Worm (Caenorhabditis elegans): Measurements from ENCODE around the gene cash-1.

The cash-1 gene

DNA sequence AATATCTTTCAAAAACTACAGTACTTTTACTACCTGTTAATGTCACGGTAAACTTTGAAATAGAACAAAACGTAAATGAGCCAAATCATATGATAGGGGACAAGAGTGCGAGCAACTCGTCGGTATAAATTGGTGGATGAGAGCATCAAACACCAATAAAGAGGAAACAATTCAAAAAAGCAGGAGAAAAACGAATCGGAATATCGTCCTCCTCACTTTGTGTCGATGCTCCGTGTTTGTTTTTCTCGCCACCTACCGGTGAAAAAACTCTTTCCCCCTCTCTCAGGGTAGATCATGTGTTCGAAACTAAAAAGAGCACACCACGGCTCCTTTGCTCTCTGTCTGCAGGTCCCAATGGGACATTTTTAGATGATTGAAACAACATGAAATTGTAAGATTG is 34.0 kb upstream of the cash-1 start:
- TF ChIP-seq tbx-37 (GFP tag; conservative IDR thresholded peaks at IDR 0.05) (no peak), B0310.2 (tag; optimal IDR thresholded peaks at IDR 0.05) (no peak), ceh-36 (tag; optimal IDR thresholded peaks at IDR 0.05) (no peak), hmbx-1 (tag; optimal IDR thresholded peaks at IDR 0.05) (no peak), flt-1 (GFP tag; IDR thresholded peaks at IDR 0.05) (no peak), pes-1 (GFP tag; IDR thresholded peaks at IDR 0.05) (no peak), sea-1 (GFP tag; conservative IDR thresholded peaks at IDR 0.05) (no peak), tbx-11 (GFP tag; IDR thresholded peaks at IDR 0.05) (no peak), scrt-1 (GFP tag; IDR thresholded peaks at IDR 0.05) (no peak), F13C5.2 (tag; optimal IDR thresholded peaks at IDR 0.05) (no peak), hmg-4 (GFP tag; optimal IDR thresholded peaks at IDR 0.05) (no peak)

DNA sequence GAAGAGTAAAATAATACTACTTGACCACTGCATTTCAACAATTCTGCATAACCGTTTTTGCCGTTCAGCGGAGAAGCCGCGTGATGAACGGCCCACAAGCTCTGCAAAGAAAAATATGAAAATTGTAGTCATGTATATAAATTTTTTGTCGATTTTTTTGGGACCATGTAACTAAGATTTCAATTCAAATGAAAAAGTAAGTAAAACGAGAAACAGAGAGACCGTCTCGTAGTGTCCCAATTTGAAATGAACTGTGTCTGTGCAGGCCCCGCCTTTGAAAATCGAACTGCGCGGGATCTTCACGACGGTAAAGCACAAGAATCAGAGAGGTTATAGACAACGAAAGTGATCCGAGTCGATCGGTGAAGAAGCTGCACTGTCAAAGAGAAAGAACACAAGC is 30.0 kb upstream of the cash-1 start, which contains the start of gene crm-1:
Gene crm-1 (minus strand): TSS at position 101 of the 400 bp plus-strand sequence.
- TF ChIP-seq F13C5.2 (tag; optimal IDR thresholded peaks at IDR 0.05) (no peak), tbx-37 (GFP tag; conservative IDR thresholded peaks at IDR 0.05) (no peak), B0310.2 (tag; optimal IDR thresholded peaks at IDR 0.05) (no peak), ceh-13 (GFP tag; optimal IDR thresholded peaks at IDR 0.05) (no peak), pes-1 (GFP tag; IDR thresholded peaks at IDR 0.05) (no peak)

DNA sequence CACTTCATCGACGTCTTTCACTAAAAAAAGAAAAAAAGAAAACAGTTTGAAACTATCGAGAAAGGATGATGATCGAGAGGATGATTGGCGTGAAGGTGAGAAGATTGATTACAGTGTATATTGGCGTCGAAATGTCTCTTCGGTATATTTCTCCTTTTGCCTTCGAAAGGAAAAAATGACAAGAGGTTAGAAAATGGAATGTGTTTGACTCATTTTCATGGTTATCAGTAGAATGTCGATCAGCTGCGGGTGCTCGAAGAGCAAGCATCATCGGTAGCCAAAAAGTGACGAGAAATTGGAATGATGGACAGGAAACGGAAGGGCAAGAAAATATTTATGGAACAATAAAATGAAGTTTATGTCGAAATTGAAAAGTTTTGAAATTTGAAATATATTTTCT is 28.2 kb upstream of the cash-1 start:
- TF ChIP-seq pes-1 (GFP tag; IDR thresholded peaks at IDR 0.05) = no peak
- TF ChIP-seq ceh-36 (tag; optimal IDR thresholded peaks at IDR 0.05) = no peak
- TF ChIP-seq tra-4 (tag; optimal IDR thresholded peaks at IDR 0.05) = no peak
- no peak for TF ChIP-seq hmg-4 (GFP tag; optimal IDR thresholded peaks at IDR 0.05)
- TF ChIP-seq hnd-1 (tag; optimal IDR thresholded peaks at IDR 0.05) = no peak
- no peak for TF ChIP-seq flt-1 (GFP tag; IDR thresholded peaks at IDR 0.05)
- no peak for TF ChIP-seq ama-1 (optimal IDR thresholded peaks at IDR 0.05)
- no peak for TF ChIP-seq ceh-13 (GFP tag; optimal IDR thresholded peaks at IDR 0.05)
- TF ChIP-seq tbx-37 (GFP tag; conservative IDR thresholded peaks at IDR 0.05) = no peak
- no peak for TF ChIP-seq sea-1 (GFP tag; conservative IDR thresholded peaks at IDR 0.05)
- TF ChIP-seq tbx-11 (GFP tag; IDR thresholded peaks at IDR 0.05) = no peak
- no peak for TF ChIP-seq scrt-1 (GFP tag; IDR thresholded peaks at IDR 0.05)
- TF ChIP-seq ets-7 (tag; optimal IDR thresholded peaks at IDR 0.05) = no peak
- no peak for TF ChIP-seq aly-1 (tag; optimal IDR thresholded peaks at IDR 0.05)
- no peak for TF ChIP-seq hmbx-1 (tag; optimal IDR thresholded peaks at IDR 0.05)
- TF ChIP-seq F13C5.2 (tag; optimal IDR thresholded peaks at IDR 0.05) = no peak
- no peak for TF ChIP-seq B0310.2 (tag; optimal IDR thresholded peaks at IDR 0.05)

DNA sequence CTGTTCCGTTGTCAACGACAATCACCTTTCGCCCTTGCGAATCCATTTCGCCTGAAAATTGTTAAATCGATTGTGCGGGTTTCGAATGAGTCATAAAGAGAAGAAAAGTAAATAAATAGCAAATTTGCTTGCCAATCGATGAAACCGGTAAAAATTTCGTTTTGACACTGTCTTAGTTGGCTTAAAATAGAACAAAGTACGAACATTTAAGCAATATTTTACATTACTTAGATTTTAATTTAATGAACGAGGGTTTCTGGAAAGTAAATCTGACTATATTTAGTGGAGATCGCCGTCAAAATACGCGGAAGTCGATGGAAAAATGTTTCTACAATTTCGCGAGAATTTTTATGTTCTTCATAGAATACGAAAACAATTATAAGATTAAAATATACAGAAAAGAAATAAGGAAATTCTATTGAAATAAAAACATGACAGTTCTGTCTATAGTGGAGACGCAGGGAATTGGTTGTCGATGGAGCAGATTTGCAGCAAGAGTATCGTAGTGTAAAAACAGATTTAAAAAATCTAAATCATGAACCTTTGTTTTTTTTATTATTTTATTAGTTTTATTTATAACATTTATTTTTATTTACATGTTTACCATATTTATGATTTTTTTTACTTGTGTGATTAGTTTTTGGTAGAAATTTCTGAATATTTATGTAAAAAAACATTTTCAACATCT is 23.6 kb upstream of the cash-1 start, which contains the start of gene arx-2:
Gene arx-2 (minus strand): TSS at position 51 of the 688 bp plus-strand sequence.
- TF ChIP-seq ets-7 (tag; optimal IDR thresholded peaks at IDR 0.05) = no peak
- no peak for TF ChIP-seq hmg-4 (GFP tag; optimal IDR thresholded peaks at IDR 0.05)
- no peak for TF ChIP-seq flt-1 (GFP tag; IDR thresholded peaks at IDR 0.05)
- TF ChIP-seq ama-1 (optimal IDR thresholded peaks at IDR 0.05) = no peak
- no peak for TF ChIP-seq ceh-13 (GFP tag; optimal IDR thresholded peaks at IDR 0.05)
- no peak for TF ChIP-seq sea-1 (GFP tag; conservative IDR thresholded peaks at IDR 0.05)
- TF ChIP-seq hnd-1 (tag; optimal IDR thresholded peaks at IDR 0.05) = no peak
- TF ChIP-seq F13C5.2 (tag; optimal IDR thresholded peaks at IDR 0.05) = no peak
- no peak for TF ChIP-seq aly-1 (tag; optimal IDR thresholded peaks at IDR 0.05)
- no peak for TF ChIP-seq B0310.2 (tag; optimal IDR thresholded peaks at IDR 0.05)
- TF ChIP-seq ceh-36 (tag; optimal IDR thresholded peaks at IDR 0.05) = no peak
- no peak for TF ChIP-seq tbx-11 (GFP tag; IDR thresholded peaks at IDR 0.05)
- TF ChIP-seq scrt-1 (GFP tag; IDR thresholded peaks at IDR 0.05) = no peak
- no peak for TF ChIP-seq pes-1 (GFP tag; IDR thresholded peaks at IDR 0.05)
- no peak for TF ChIP-seq hmbx-1 (tag; optimal IDR thresholded peaks at IDR 0.05)
- no peak for TF ChIP-seq tra-4 (tag; optimal IDR thresholded peaks at IDR 0.05)
- no peak for TF ChIP-seq tbx-37 (GFP tag; conservative IDR thresholded peaks at IDR 0.05)

DNA sequence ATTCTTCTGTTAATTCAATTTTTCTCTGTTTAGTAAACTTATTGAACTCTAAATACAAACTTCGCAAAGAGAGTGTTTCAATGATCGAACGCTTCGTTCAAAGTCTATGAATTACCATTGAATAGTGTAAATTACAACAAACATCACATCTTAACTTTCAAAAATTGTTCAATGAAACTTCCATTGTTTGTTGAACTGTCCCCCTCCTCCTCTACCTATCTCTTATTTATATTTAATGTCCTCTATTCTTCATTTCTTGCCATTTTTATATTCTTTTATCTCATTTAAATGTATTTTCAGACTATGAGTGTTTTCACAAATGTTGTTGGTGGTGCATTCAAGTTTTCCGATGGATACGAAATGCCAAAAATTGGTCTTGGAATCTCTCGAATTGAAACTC is 22.9 kb upstream of the cash-1 start, which contains the start of gene K07C5.2:
Gene K07C5.2 (plus strand): TSS at position 301 of the 400 bp plus-strand sequence.
- TF ChIP-seq ama-1 (optimal IDR thresholded peaks at IDR 0.05) = no peak

DNA sequence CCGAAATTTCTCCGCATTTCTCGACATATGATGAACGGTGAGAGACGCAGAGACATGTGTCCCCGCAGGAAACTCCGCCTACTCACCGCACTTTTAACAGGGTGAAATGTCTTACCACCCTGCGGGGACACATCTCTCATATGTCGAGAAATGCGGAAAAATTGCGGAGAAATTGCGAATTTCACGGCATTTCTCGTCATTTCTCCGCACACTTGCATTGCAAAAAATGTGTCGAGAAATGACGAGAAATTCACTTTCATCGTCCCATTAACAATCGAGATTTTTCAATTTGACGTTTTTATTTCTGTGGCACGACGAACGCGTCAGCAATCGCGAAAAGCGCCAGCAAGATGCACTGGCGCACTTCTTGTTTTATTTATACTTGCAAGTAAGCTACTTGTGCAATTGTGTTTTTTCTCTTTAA is 20.1 kb upstream of the cash-1 start, which contains the start of gene K07C5.13:
Gene K07C5.13 (plus strand): TSS at position 151 of the 424 bp plus-strand sequence.
- TF ChIP-seq pes-1 (GFP tag; IDR thresholded peaks at IDR 0.05) = peak; percentile 61; the same call in 1 of the 2 replicates
- TF ChIP-seq scrt-1 (GFP tag; IDR thresholded peaks at IDR 0.05) = peak; percentile 51; the same call in 1 of the 2 replicates
- TF ChIP-seq tbx-11 (GFP tag; IDR thresholded peaks at IDR 0.05) = peak; percentile 61; the same call in 1 of the 2 replicates
- peak; percentile 75; the same call in 1 of the 2 replicates for TF ChIP-seq sea-1 (GFP tag; conservative IDR thresholded peaks at IDR 0.05)
- 0 out of 2 replicates have a peak, but pooled peaks have one; percentile 36 for TF ChIP-seq tbx-37 (GFP tag; conservative IDR thresholded peaks at IDR 0.05)
- peak; percentile 56 for TF ChIP-seq flt-1 (GFP tag; IDR thresholded peaks at IDR 0.05)

DNA sequence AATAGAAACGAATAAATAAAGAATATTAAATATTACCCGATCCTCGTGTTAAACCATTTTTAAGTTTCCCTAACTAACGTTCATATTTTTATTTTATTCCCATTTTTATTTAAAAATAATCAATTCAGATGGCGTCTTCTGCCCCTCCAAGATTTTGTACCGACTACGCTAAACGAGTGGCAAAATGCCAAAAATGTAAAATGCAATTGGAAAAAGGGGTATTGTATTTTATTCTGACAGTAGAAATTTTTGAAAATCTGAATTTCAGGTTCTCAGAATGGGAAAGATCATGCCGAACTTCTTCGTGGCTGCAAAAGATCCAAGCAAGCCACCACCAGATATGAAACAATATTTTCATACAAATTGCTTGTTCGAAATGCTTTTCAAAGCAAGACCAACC is 19.2 kb upstream of the cash-1 start, which contains the start of gene K07C5.3:
Gene K07C5.3 (plus strand): TSS at position 129 of the 400 bp plus-strand sequence.
- no peak for TF ChIP-seq tbx-37 (GFP tag; conservative IDR thresholded peaks at IDR 0.05)
- no peak for TF ChIP-seq F13C5.2 (tag; optimal IDR thresholded peaks at IDR 0.05)
- TF ChIP-seq ceh-36 (tag; optimal IDR thresholded peaks at IDR 0.05) = no peak
- TF ChIP-seq tra-4 (tag; optimal IDR thresholded peaks at IDR 0.05) = no peak
- no peak for TF ChIP-seq pes-1 (GFP tag; IDR thresholded peaks at IDR 0.05)
- no peak for TF ChIP-seq ama-1 (optimal IDR thresholded peaks at IDR 0.05)
- no peak for TF ChIP-seq B0310.2 (tag; optimal IDR thresholded peaks at IDR 0.05)
- TF ChIP-seq hnd-1 (tag; optimal IDR thresholded peaks at IDR 0.05) = no peak
- no peak for TF ChIP-seq ceh-13 (GFP tag; optimal IDR thresholded peaks at IDR 0.05)
- TF ChIP-seq aly-1 (tag; optimal IDR thresholded peaks at IDR 0.05) = no peak
- no peak for TF ChIP-seq scrt-1 (GFP tag; IDR thresholded peaks at IDR 0.05)

Measured in whole organism, early embryonic.